Worm (Caenorhabditis elegans) whole organism, L2 larva: ENCODE data around the gene lsm-3.

ENCODE experiments used
- C34F6.9 ChIP-seq: fragments of 150-350 bp; optimal IDR thresholded peaks from 2 replicates; lab custom pipeline; 2014; ENCODE audit warnings: missing biosample characterization, missing genetic modification characterization
- F13H6.1 ChIP-seq: sonication (generic microtip); optimal IDR thresholded peaks from 2 replicates; lab custom pipeline; 2016; ENCODE audit warnings: missing genetic modification characterization, missing compliant biosample characterization
- R02D3.7 ChIP-seq: fragments of 150-350 bp; optimal IDR thresholded peaks from 2 replicates; lab custom pipeline; 2014; ENCODE audit warnings: missing biosample characterization, missing genetic modification characterization
- ZK546.5 ChIP-seq: sonication (generic microtip); optimal IDR thresholded peaks from 2 replicates; lab custom pipeline; 2017; ENCODE audit warnings: missing biosample characterization, missing genetic modification characterization
- aly-2 ChIP-seq: fragments of 150-350 bp; optimal IDR thresholded peaks from 2 replicates; lab custom pipeline; 2014; ENCODE audit warnings: missing biosample characterization, missing genetic modification characterization
- ama-1 ChIP-seq: fragments of 150-350 bp; optimal IDR thresholded peaks from 2 replicates; lab custom pipeline; 2018; ENCODE audit warnings: inconsistent platforms
- blmp-1 ChIP-seq: sonication (generic microtip); optimal IDR thresholded peaks from 2 replicates; lab custom pipeline; 2017; ENCODE audit warnings: missing genetic modification characterization, mild to moderate bottlenecking, missing compliant biosample characterization, antibody characterized with exemption, moderate library complexity; ENCODE audit not compliant: insufficient read depth
- ceh-16 ChIP-seq: fragments of 150-350 bp; optimal IDR thresholded peaks from 2 replicates; lab custom pipeline; 2014; ENCODE audit warnings: missing biosample characterization, missing genetic modification characterization
- ceh-82 ChIP-seq: fragments of 150-350 bp; optimal IDR thresholded peaks from 2 replicates; lab custom pipeline; 2014; ENCODE audit warnings: missing biosample characterization, missing genetic modification characterization
- dmd-4 ChIP-seq: sonication (generic microtip); optimal IDR thresholded peaks from 2 replicates; lab custom pipeline; 2017; ENCODE audit warnings: missing biosample characterization, missing genetic modification characterization
- elt-3 ChIP-seq: sonication (generic microtip); optimal IDR thresholded peaks from 2 replicates; lab custom pipeline; 2017; ENCODE audit warnings: missing biosample characterization, missing genetic modification characterization
- fos-1 ChIP-seq: fragments of 150-350 bp; optimal IDR thresholded peaks from 2 replicates; lab custom pipeline; 2014; ENCODE audit warnings: missing biosample characterization, missing genetic modification characterization
- gmeb-1 ChIP-seq: fragments of 150-350 bp; optimal IDR thresholded peaks from 2 replicates; lab custom pipeline; 2014; ENCODE audit warnings: missing biosample characterization, missing genetic modification characterization
- lin-13 ChIP-seq: fragments of 150-350 bp; optimal IDR thresholded peaks from 2 replicates; lab custom pipeline; 2014; ENCODE audit warnings: missing biosample characterization, missing genetic modification reagents, missing genetic modification characterization
- lin-39 ChIP-seq: fragments of 150-350 bp; optimal IDR thresholded peaks from 2 replicates; lab custom pipeline; 2014; ENCODE audit warnings: missing biosample characterization, missing genetic modification reagents, missing genetic modification characterization
- lsy-2 ChIP-seq, 2 experiments: fragments of 150-350 bp in 1 of 2; sonication (generic microtip) in 1 of 2; optimal IDR thresholded peaks; 2 replicates each; lab custom pipeline; 2014 to 2017; ENCODE audit warnings: missing biosample characterization in 2 of 2, missing genetic modification characterization in 2 of 2
- mab-5 ChIP-seq: fragments of 150-350 bp; optimal IDR thresholded peaks from 2 replicates; lab custom pipeline; 2014; ENCODE audit warnings: missing biosample characterization, missing genetic modification characterization
- mbf-1 ChIP-seq: sonication (generic microtip); optimal IDR thresholded peaks from 2 replicates; lab custom pipeline; 2017; ENCODE audit warnings: missing biosample characterization, missing genetic modification characterization
- mdl-1 ChIP-seq, 2 experiments: fragments of 150-350 bp in 1 of 2; sonication (generic microtip) in 1 of 2; optimal IDR thresholded peaks; 2 replicates each; lab custom pipeline; 2017; ENCODE audit warnings: missing biosample characterization in 2 of 2, missing genetic modification characterization in 2 of 2
- nhr-11 ChIP-seq: fragments of 150-350 bp; optimal IDR thresholded peaks from 2 replicates; lab custom pipeline; 2014; ENCODE audit warnings: missing biosample characterization, missing genetic modification characterization
- nhr-129 ChIP-seq: fragments of 150-350 bp; optimal IDR thresholded peaks from 2 replicates; lab custom pipeline; 2014; ENCODE audit warnings: missing biosample characterization, missing genetic modification characterization
- nhr-21 ChIP-seq: fragments of 150-350 bp; optimal IDR thresholded peaks from 2 replicates; lab custom pipeline; 2014; ENCODE audit warnings: missing biosample characterization, missing genetic modification characterization
- nhr-23 ChIP-seq: fragments of 150-350 bp; optimal IDR thresholded peaks from 2 replicates; lab custom pipeline; 2014; ENCODE audit warnings: missing biosample characterization, missing genetic modification reagents, missing genetic modification characterization
- nhr-237 ChIP-seq: fragments of 150-350 bp; optimal IDR thresholded peaks from 2 replicates; lab custom pipeline; 2014; ENCODE audit warnings: missing biosample characterization, missing genetic modification characterization
- nhr-25 ChIP-seq: fragments of 150-350 bp; sonication (generic microtip); optimal IDR thresholded peaks from 3 replicates; lab custom pipeline; 2014; ENCODE audit warnings: missing biosample characterization, missing genetic modification characterization
- nhr-6 ChIP-seq: fragments of 150-350 bp; optimal IDR thresholded peaks from 2 replicates; lab custom pipeline; 2014; ENCODE audit warnings: missing biosample characterization, missing genetic modification characterization
- nhr-77 ChIP-seq: fragments of 150-350 bp; optimal IDR thresholded peaks from 2 replicates; lab custom pipeline; 2014; ENCODE audit warnings: missing biosample characterization, missing genetic modification characterization
- peb-1 ChIP-seq: fragments of 150-350 bp; optimal IDR thresholded peaks from 2 replicates; lab custom pipeline; 2014; ENCODE audit warnings: missing biosample characterization, missing genetic modification characterization
- sem-4 ChIP-seq: fragments of 150-350 bp; optimal IDR thresholded peaks from 2 replicates; lab custom pipeline; 2014; ENCODE audit warnings: missing biosample characterization, missing genetic modification reagents, missing genetic modification characterization
- skn-1 ChIP-seq: sonication (generic microtip); optimal IDR thresholded peaks from 2 replicates; lab custom pipeline; 2017; ENCODE audit warnings: missing biosample characterization, missing genetic modification characterization
- sma-3 ChIP-seq: sonication (generic microtip); optimal IDR thresholded peaks from 2 replicates; lab custom pipeline; 2016; ENCODE audit warnings: missing genetic modification reagents, missing genetic modification characterization, missing compliant biosample characterization
- sma-9 ChIP-seq, 2 experiments: fragments of 150-350 bp in 1 of 2; sonication (generic microtip) in 1 of 2; optimal IDR thresholded peaks; 2 replicates each; lab custom pipeline; 2014 to 2016; ENCODE audit warnings: missing genetic modification characterization in 2 of 2, mild to moderate bottlenecking in 1 of 2, missing biosample characterization in 1 of 2, missing compliant biosample characterization in 1 of 2, missing genetic modification reagents in 1 of 2, moderate library complexity in 1 of 2
- unc-39 ChIP-seq: fragments of 150-350 bp; optimal IDR thresholded peaks from 2 replicates; lab custom pipeline; 2014; ENCODE audit warnings: missing biosample characterization, missing genetic modification characterization
- unc-55 ChIP-seq: fragments of 150-350 bp; sonication (generic microtip); optimal IDR thresholded peaks from 3 replicates; lab custom pipeline; 2014; ENCODE audit warnings: missing biosample characterization, missing genetic modification reagents, missing genetic modification characterization
- zag-1 ChIP-seq: fragments of 150-350 bp; optimal IDR thresholded peaks from 2 replicates; lab custom pipeline; 2014; ENCODE audit warnings: missing biosample characterization, missing genetic modification characterization
- ztf-1 ChIP-seq: fragments of 200-800 bp; sonication (Bioruptor generic); conservative IDR thresholded peaks from 2 replicates; pipeline ENCODE4 v1.3.6; 2022; ENCODE audit warnings: missing genetic modification characterization, missing compliant biosample characterization
- ztf-11 ChIP-seq: sonication (generic microtip); optimal IDR thresholded peaks from 2 replicates; lab custom pipeline; 2017; ENCODE audit warnings: missing biosample characterization, missing genetic modification characterization

lsm-3 gene

DNA sequence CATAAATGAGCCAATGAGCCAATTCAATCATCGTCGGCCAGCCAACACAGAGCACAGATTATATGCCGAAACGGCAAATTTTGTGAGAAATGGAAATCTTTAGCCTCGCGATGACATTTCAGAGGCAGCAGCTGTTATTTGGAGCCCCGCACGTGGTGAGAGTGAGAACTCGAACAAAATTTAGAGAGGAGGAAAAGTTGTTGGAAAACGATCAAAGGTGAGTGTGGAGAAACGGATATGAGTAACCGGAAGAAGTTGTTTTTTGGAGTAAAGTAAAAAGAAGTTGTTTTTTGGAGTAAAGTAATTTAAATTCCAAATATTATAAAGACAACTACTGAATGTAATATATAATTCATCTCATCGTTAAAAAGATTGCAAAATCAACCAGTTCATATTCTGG is 11.7 kb downstream of the lsm-3 start, which contains the start of gene Y62E10A.13:
Gene Y62E10A.13, minus strand, starts transcription at position 326 of the 400 bp plus-strand sequence.
- TF ChIP-seq F13H6.1 (tag; lab: Kevin White, UChicago) (no peak), nhr-129 (tag; lab: Kevin White, UChicago) (peak; percentile 40), ceh-16 (tag; lab: Kevin White, UChicago) (no peak)

DNA sequence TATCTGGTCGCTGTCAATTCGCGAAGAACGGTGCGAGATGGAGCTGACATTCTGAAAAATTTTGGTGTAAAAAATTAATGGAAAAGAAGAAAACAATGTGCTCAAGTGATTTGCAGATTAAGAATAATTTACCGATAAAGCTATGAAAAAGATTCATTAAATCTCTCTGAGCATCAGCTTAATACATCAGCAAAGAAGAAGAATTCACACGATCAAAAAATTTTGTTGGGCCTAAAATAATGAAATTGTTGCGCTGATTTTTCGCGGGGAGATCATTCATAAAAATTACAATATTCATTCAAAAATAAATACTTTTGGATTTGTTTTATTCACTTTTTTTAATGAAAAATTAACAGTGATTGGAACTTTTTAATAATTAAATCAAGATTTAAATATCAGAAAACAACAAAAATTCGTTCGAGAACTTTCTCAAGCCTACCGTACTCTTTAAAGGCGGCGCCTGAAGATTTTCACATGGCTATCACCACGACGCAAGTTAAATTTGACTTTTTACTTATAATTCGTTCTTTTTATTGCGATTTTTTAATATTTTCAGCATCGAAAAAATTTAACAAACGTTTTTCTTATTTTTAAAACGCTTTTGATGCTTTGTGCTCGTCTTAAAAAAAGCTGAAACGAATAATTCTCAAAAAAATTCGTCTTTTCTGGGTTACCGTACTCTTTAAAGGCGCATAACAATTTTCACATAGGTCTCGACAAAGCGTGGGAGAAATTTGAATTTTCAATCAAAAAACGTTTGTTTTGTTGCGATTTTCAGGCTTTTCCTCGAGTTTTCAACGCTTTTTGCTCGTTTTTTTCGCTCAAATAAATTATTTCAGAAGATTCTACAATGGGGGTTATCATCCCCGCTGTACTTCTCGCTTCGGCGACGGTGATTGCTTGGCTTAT is 13.7 kb downstream of the lsm-3 start, which contains the start of the genes memi-2 and cyp-31A5:
Gene memi-2, minus strand, starts transcription at position 51 of the 909 bp plus-strand sequence.
Gene cyp-31A5, plus strand, starts transcription at position 834 of the 909 bp plus-strand sequence.
- TF ChIP-seq nhr-11 (no peak), mdl-1 (tag; optimal IDR thresholded peaks at IDR 0.05; lab: Kevin White, UChicago) (no peak), ztf-1 (GFP tag; lab: Robert Waterston, UW) (no peak)

DNA sequence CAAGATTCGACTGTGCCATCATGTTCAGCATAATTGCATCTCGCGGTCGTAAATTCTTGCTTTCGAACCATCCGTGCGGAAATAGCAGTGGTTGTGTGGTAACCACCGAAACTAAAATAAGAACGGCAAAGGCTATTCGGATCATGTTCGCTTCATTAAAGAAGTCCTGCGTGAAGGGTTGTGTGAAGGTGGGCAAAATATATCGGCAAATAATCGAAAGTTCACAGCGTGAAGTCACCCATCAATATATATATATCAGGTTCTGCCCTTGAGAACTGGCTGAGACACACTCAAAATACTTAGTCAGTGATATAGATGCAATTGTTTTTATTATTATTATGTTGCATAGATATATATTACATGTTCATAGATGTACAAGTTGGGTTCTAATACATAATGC is 21.0 kb downstream of the lsm-3 start, which contains the start of gene Y62E10A.19:
Gene Y62E10A.19, minus strand, starts transcription at position 289 of the 400 bp plus-strand sequence.
- TF ChIP-seq R02D3.7 (tag; lab: Kevin White, UChicago) (no peak), blmp-1 (tag; lab: Kevin White, UChicago) (peak; percentile 32)

ce11 chrIV:13412845-13413383 is 25.9 kb downstream of the lsm-3 start, which contains the start of gene gcl-1:
gcl-1 (minus strand) TSS chrIV:13412895.
- no peak for TF ChIP-seq mbf-1 (tag; lab: Kevin White, UChicago)
- TF ChIP-seq nhr-23 (tag; lab: Kevin White, UChicago) = no peak
- TF ChIP-seq peb-1 = no peak
- TF ChIP-seq nhr-237 (tag; lab: Kevin White, UChicago) = no peak
- no peak for TF ChIP-seq ZK546.5 (tag; lab: Kevin White, UChicago)
- no peak for TF ChIP-seq zag-1 (tag; lab: Kevin White, UChicago)
- no peak for TF ChIP-seq skn-1 (tag; lab: Kevin White, UChicago)
- no peak for TF ChIP-seq mab-5 (tag; lab: Kevin White, UChicago)
- TF ChIP-seq aly-2 (tag; lab: Kevin White, UChicago) = no peak
- no peak for TF ChIP-seq nhr-77 (tag; lab: Kevin White, UChicago)
- TF ChIP-seq nhr-6 (tag; lab: Kevin White, UChicago) = no peak
- no peak for TF ChIP-seq nhr-11
- no peak for TF ChIP-seq lin-13 (GFP tag; lab: Kevin White, UChicago)
- TF ChIP-seq C34F6.9 (tag; lab: Kevin White, UChicago) = peak; percentile 53
- TF ChIP-seq elt-3 = no peak
- TF ChIP-seq nhr-129 (tag; lab: Kevin White, UChicago) = peak; percentile 64
- no peak for TF ChIP-seq ceh-16 (tag; lab: Kevin White, UChicago)
- no peak for TF ChIP-seq ceh-82 (tag; lab: Kevin White, UChicago)
- no peak for TF ChIP-seq blmp-1 (tag; lab: Kevin White, UChicago)
- no peak for TF ChIP-seq lsy-2 (tag; optimal IDR thresholded peaks at IDR 0.05; lab: Kevin White, UChicago)
- peak; percentile 0 for TF ChIP-seq F13H6.1 (tag; lab: Kevin White, UChicago)
- no peak for TF ChIP-seq nhr-21 (tag; lab: Kevin White, UChicago)
- TF ChIP-seq ama-1 = no peak
- no peak for TF ChIP-seq gmeb-1 (tag; lab: Kevin White, UChicago)
- no peak for TF ChIP-seq R02D3.7 (tag; lab: Kevin White, UChicago)
- TF ChIP-seq ztf-11 (tag; lab: Kevin White, UChicago) = no peak
- TF ChIP-seq unc-55 (GFP tag; lab: Kevin White, UChicago) = peak; percentile 15
- no peak for TF ChIP-seq dmd-4 (tag; lab: Kevin White, UChicago)
- no peak for TF ChIP-seq sma-9 (GFP tag; optimal IDR thresholded peaks at IDR 0.05; lab: Kevin White, UChicago)
- TF ChIP-seq sma-9 (tag; optimal IDR thresholded peaks at IDR 0.05; lab: Kevin White, UChicago) = no peak
- no peak for TF ChIP-seq sem-4 (tag; lab: Kevin White, UChicago)
- no peak for TF ChIP-seq nhr-25 (tag; lab: Kevin White, UChicago)
- no peak for TF ChIP-seq lin-39 (tag; lab: Kevin White, UChicago)
- TF ChIP-seq unc-39 (tag; lab: Kevin White, UChicago) = no peak
- no peak for TF ChIP-seq fos-1 (tag; lab: Kevin White, UChicago)
- TF ChIP-seq sma-3 = no peak
